Fruit fly (Drosophila melanogaster) whole organism, embryonic: ENCODE results near the gene cactin.
A peak's percentile ranks its signal among the peaks of the same experiment; 100 is the strongest.

Experiments
- CG11696 ChIP-seq: fragments of 200-800 bp; sonication (Bioruptor generic); IDR thresholded peaks from 2 replicates; pipeline ENCODE4 v1.3.6; 2022; ENCODE audit warnings: missing biosample characterization, missing genetic modification characterization
- CG12155 ChIP-seq: fragments of 200-800 bp; sonication (Bioruptor generic); optimal IDR thresholded peaks from 3 replicates; lab custom pipeline; 2016; ENCODE audit warnings: missing biosample characterization, missing genetic modification characterization
- CG14860 ChIP-seq: fragments of 200-800 bp; sonication (Bioruptor generic); IDR thresholded peaks from 3 replicates; pipeline ENCODE4 v1.3.6; 2022; ENCODE audit warnings: missing biosample characterization, missing genetic modification characterization; ENCODE audit not compliant: partially characterized antibody
- CG17359 ChIP-seq: fragments of 200-800 bp; sonication (Bioruptor generic); optimal IDR thresholded peaks from 3 replicates; lab custom pipeline; 2018; ENCODE audit warnings: missing biosample characterization, mild to moderate bottlenecking, missing genetic modification characterization, moderate library complexity
- CG2678 ChIP-seq: fragments of 200-800 bp; sonication (Bioruptor generic); optimal IDR thresholded peaks from 3 replicates; lab custom pipeline; 2019; ENCODE audit warnings: missing biosample characterization, mild to moderate bottlenecking, missing genetic modification characterization, moderate library complexity
- CG31365 ChIP-seq: fragments of 200-800 bp; sonication (Bioruptor generic); optimal IDR thresholded peaks from 2 replicates; lab custom pipeline; 2018; ENCODE audit warnings: missing biosample characterization, mild to moderate bottlenecking, missing genetic modification characterization
- CG31388 ChIP-seq: fragments of 200-800 bp; sonication (Bioruptor generic); optimal IDR thresholded peaks from 2 replicates; lab custom pipeline; 2016; ENCODE audit warnings: missing biosample characterization, missing genetic modification characterization
- CG33213 ChIP-seq: fragments of 200-800 bp; sonication (Bioruptor generic); optimal IDR thresholded peaks from 3 replicates; lab custom pipeline; 2016; ENCODE audit warnings: missing biosample characterization, missing genetic modification characterization
- CG6689 ChIP-seq: fragments of 200-800 bp; sonication (Bioruptor generic); IDR thresholded peaks from 2 replicates; pipeline ENCODE4 v1.3.6; 2022; ENCODE audit warnings: missing biosample characterization, missing genetic modification characterization
- CG6791 ChIP-seq: fragments of 200-800 bp; sonication (Bioruptor generic); IDR thresholded peaks from 3 replicates; pipeline ENCODE4 v1.3.6; 2022; ENCODE audit warnings: missing biosample characterization, missing genetic modification characterization; ENCODE audit not compliant: partially characterized antibody
- CG8281 ChIP-seq: fragments of 200-800 bp; sonication (Bioruptor generic); optimal IDR thresholded peaks from 2 replicates; lab custom pipeline; 2018; ENCODE audit warnings: missing biosample characterization, mild to moderate bottlenecking, missing genetic modification characterization, moderate library complexity
- CG9215 ChIP-seq: fragments of 200-800 bp; sonication (Bioruptor generic); IDR thresholded peaks from 2 replicates; pipeline ENCODE4 v1.3.6; 2022; ENCODE audit warnings: missing biosample characterization, missing genetic modification characterization
- CG9876 ChIP-seq: fragments of 200-800 bp; sonication (Bioruptor generic); optimal IDR thresholded peaks from 2 replicates; lab custom pipeline; 2016; ENCODE audit warnings: missing biosample characterization, missing genetic modification characterization
- CHES-1-like ChIP-seq: fragments of 200-800 bp; sonication (Bioruptor generic); optimal IDR thresholded peaks from 2 replicates; lab custom pipeline; 2016; ENCODE audit warnings: missing biosample characterization, missing genetic modification characterization
- CTCF ChIP-seq: fragments of 200-800 bp; sonication (Bioruptor generic); optimal IDR thresholded peaks from 2 replicates; lab custom pipeline; 2017; ENCODE audit warnings: missing biosample characterization, mild to moderate bottlenecking, missing genetic modification characterization, moderate library complexity
- Camta ChIP-seq: fragments of 200-800 bp; sonication (Bioruptor generic); optimal IDR thresholded peaks from 2 replicates; lab custom pipeline; 2016; ENCODE audit warnings: missing biosample characterization, missing genetic modification characterization
- CoRest ChIP-seq: fragments of 200-800 bp; sonication (Bioruptor generic); optimal IDR thresholded peaks from 3 replicates; lab custom pipeline; 2018; ENCODE audit warnings: missing biosample characterization, mild to moderate bottlenecking, missing genetic modification characterization, moderate library complexity
- Dip2 ChIP-seq: fragments of 200-800 bp; sonication (Bioruptor generic); IDR thresholded peaks from 2 replicates; pipeline ENCODE4 v1.3.6; 2022; ENCODE audit warnings: missing biosample characterization, missing genetic modification characterization
- Drgx ChIP-seq: fragments of 200-800 bp; sonication (Bioruptor generic); IDR thresholded peaks from 2 replicates; pipeline ENCODE4 v1.3.6; 2022; ENCODE audit warnings: missing biosample characterization, missing genetic modification characterization
- Elba2 ChIP-seq: fragments of 200-800 bp; sonication (Bioruptor generic); optimal IDR thresholded peaks from 3 replicates; lab custom pipeline; 2016; ENCODE audit warnings: missing biosample characterization, missing genetic modification characterization
- Fer3 ChIP-seq: fragments of 200-800 bp; sonication (Bioruptor generic); optimal IDR thresholded peaks from 2 replicates; lab custom pipeline; 2018; ENCODE audit warnings: missing biosample characterization, mild to moderate bottlenecking, missing genetic modification characterization, moderate library complexity
- Gsc ChIP-seq: fragments of 200-800 bp; sonication (Bioruptor generic); IDR thresholded peaks from 2 replicates; pipeline ENCODE4 v1.3.6; 2022; ENCODE audit warnings: missing biosample characterization, missing genetic modification characterization
- Hmr ChIP-seq: fragments of 200-800 bp; sonication (Bioruptor generic); optimal IDR thresholded peaks from 3 replicates; lab custom pipeline; 2017; ENCODE audit warnings: mild to moderate bottlenecking, missing biosample characterization, missing genetic modification reagents, missing genetic modification characterization
- Hmx ChIP-seq: fragments of 200-800 bp; sonication (Bioruptor generic); optimal IDR thresholded peaks from 2 replicates; lab custom pipeline; 2016; ENCODE audit warnings: missing biosample characterization, missing genetic modification characterization
- Lpt ChIP-seq: fragments of >200 bp; optimal IDR thresholded peaks from 2 replicates; lab custom pipeline; 2018; ENCODE audit warnings: missing biosample characterization, missing genetic modification characterization
- Mad ChIP-seq: fragments of 200-800 bp; sonication (Bioruptor generic); optimal IDR thresholded peaks from 2 replicates; lab custom pipeline; 2016; ENCODE audit warnings: missing biosample characterization, missing genetic modification characterization
- Nf-YB ChIP-seq: fragments of 200-800 bp; sonication (Bioruptor generic); optimal IDR thresholded peaks from 3 replicates; lab custom pipeline; 2019; ENCODE audit warnings: missing biosample characterization, mild to moderate bottlenecking, missing genetic modification characterization, moderate library complexity
- Optix ChIP-seq: fragments of 200-800 bp; sonication (Bioruptor generic); IDR thresholded peaks from 3 replicates; pipeline ENCODE4 v1.3.6; 2022; ENCODE audit warnings: missing biosample characterization, missing genetic modification characterization
- Pdp1 ChIP-seq, 2 experiments: fragments of 200-800 bp; sonication (Bioruptor generic); optimal IDR thresholded peaks; 3 replicates each; lab custom pipeline; 2016; ENCODE audit warnings: missing biosample characterization in 2 of 2, missing genetic modification characterization in 2 of 2, mild to moderate bottlenecking in 1 of 2, moderate library complexity in 1 of 2
- Sox102F ChIP-seq: fragments of 200-800 bp; sonication (Bioruptor generic); optimal IDR thresholded peaks from 2 replicates; lab custom pipeline; 2018; ENCODE audit warnings: missing biosample characterization, mild to moderate bottlenecking, missing genetic modification characterization, moderate library complexity
- Usf ChIP-seq: fragments of 200-800 bp; sonication (Bioruptor generic); optimal IDR thresholded peaks from 2 replicates; lab custom pipeline; 2017; ENCODE audit warnings: missing genotype, missing biosample characterization, missing genetic modification characterization
- abd-A ChIP-seq: fragments of 200-800 bp; sonication (Bioruptor generic); optimal IDR thresholded peaks from 3 replicates; lab custom pipeline; 2019; ENCODE audit warnings: missing biosample characterization, mild to moderate bottlenecking, missing genetic modification characterization, moderate library complexity
- cg ChIP-seq: fragments of 200-800 bp; sonication (Bioruptor generic); optimal IDR thresholded peaks from 3 replicates; lab custom pipeline; 2019; ENCODE audit warnings: missing biosample characterization, mild to moderate bottlenecking, missing genetic modification characterization, moderate library complexity
- dimm ChIP-seq: fragments of 200-800 bp; sonication (Bioruptor generic); IDR thresholded peaks from 2 replicates; pipeline ENCODE4 v1.3.6; 2022; ENCODE audit warnings: missing biosample characterization, missing genetic modification characterization
- disco-r ChIP-seq: fragments of 200-800 bp; sonication (Bioruptor generic); optimal IDR thresholded peaks from 2 replicates; lab custom pipeline; 2016; ENCODE audit warnings: missing biosample characterization, missing genetic modification characterization
- emc ChIP-seq: fragments of 200-800 bp; sonication (Bioruptor generic); optimal IDR thresholded peaks from 2 replicates; lab custom pipeline; 2016; ENCODE audit warnings: missing biosample characterization, missing genetic modification characterization
- esg ChIP-seq: fragments of 200-800 bp; sonication (Bioruptor generic); conservative IDR thresholded peaks from 2 replicates; pipeline ENCODE4 v1.3.6; 2022; ENCODE audit warnings: missing biosample characterization, missing genetic modification characterization
- fd3F ChIP-seq: fragments of 200-800 bp; sonication (Bioruptor generic); optimal IDR thresholded peaks from 2 replicates; lab custom pipeline; 2018; ENCODE audit warnings: missing biosample characterization, mild to moderate bottlenecking, missing genetic modification characterization, moderate library complexity
- fru ChIP-seq: fragments of >200 bp; optimal IDR thresholded peaks from 2 replicates; lab custom pipeline; 2017
- gfzf ChIP-seq: fragments of 200-800 bp; sonication (Bioruptor generic); optimal IDR thresholded peaks from 2 replicates; lab custom pipeline; 2016; ENCODE audit warnings: missing biosample characterization, mild to moderate bottlenecking, missing genetic modification characterization, moderate library complexity
- hth ChIP-seq: fragments of >200 bp; optimal IDR thresholded peaks from 2 replicates; lab custom pipeline; 2017; ENCODE audit warnings: inconsistent platforms
- inv ChIP-seq: fragments of 200-800 bp; sonication (Bioruptor generic); IDR thresholded peaks from 2 replicates; pipeline ENCODE4 v1.3.6; 2022; ENCODE audit warnings: missing biosample characterization, missing genetic modification characterization; ENCODE audit not compliant: partially characterized antibody
- lola ChIP-seq, 3 experiments: fragments of >200 bp in 2 of 3; fragments of 200-800 bp in 1 of 3; sonication (Bioruptor generic) in 1 of 3; optimal IDR thresholded peaks; 2 replicates each; lab custom pipeline; 2017 to 2019; ENCODE audit warnings: missing biosample characterization in 3 of 3, missing genetic modification characterization in 3 of 3, mild to moderate bottlenecking in 1 of 3, moderate library complexity in 1 of 3
- nerfin-2 ChIP-seq: fragments of 200-800 bp; sonication (Bioruptor generic); IDR thresholded peaks from 2 replicates; pipeline ENCODE4 v1.3.6; 2022; ENCODE audit warnings: missing biosample characterization, missing genetic modification characterization; ENCODE audit not compliant: partially characterized antibody
- pb ChIP-seq: fragments of 200-800 bp; sonication (Bioruptor generic); optimal IDR thresholded peaks from 3 replicates; lab custom pipeline; 2016; ENCODE audit warnings: missing biosample characterization, missing genetic modification characterization
- pho ChIP-seq: fragments of 200-800 bp; sonication (Bioruptor generic); optimal IDR thresholded peaks from 2 replicates; lab custom pipeline; 2016; ENCODE audit warnings: missing biosample characterization, missing genetic modification characterization
- scrt ChIP-seq: fragments of 200-800 bp; sonication (Bioruptor generic); optimal IDR thresholded peaks from 2 replicates; lab custom pipeline; 2018; ENCODE audit warnings: missing biosample characterization, mild to moderate bottlenecking, missing genetic modification characterization, moderate library complexity
- sim ChIP-seq: fragments of 200-800 bp; sonication (Bioruptor generic); IDR thresholded peaks from 2 replicates; pipeline ENCODE4 v1.3.6; 2022; ENCODE audit warnings: missing biosample characterization, missing genetic modification characterization
- tin ChIP-seq: fragments of 200-800 bp; sonication (Bioruptor generic); optimal IDR thresholded peaks from 3 replicates; lab custom pipeline; 2016; ENCODE audit warnings: missing biosample characterization, missing genetic modification characterization
- tna ChIP-seq: fragments of 200-800 bp; sonication (Bioruptor generic); IDR thresholded peaks from 2 replicates; pipeline ENCODE4 v1.3.6; 2022; ENCODE audit warnings: missing biosample characterization, missing genetic modification characterization; ENCODE audit not compliant: partially characterized antibody
- toy ChIP-seq: fragments of 200-800 bp; sonication (Bioruptor generic); IDR thresholded peaks from 2 replicates; pipeline ENCODE4 v1.3.6; 2022; ENCODE audit warnings: missing biosample characterization, missing genetic modification characterization
- tx ChIP-seq: fragments of 200-800 bp; sonication (Bioruptor generic); optimal IDR thresholded peaks from 2 replicates; lab custom pipeline; 2016; ENCODE audit warnings: missing biosample characterization, missing genetic modification characterization
- vfl ChIP-seq: fragments of 200-800 bp; sonication (Bioruptor generic); optimal IDR thresholded peaks from 2 replicates; lab custom pipeline; 2016; ENCODE audit warnings: missing biosample characterization, missing genetic modification characterization

The cactin gene

dm6 chrX:20434534-20434933 is 10.7 kb downstream of the cactin start (continued):
- TF ChIP-seq Camta (GFP tag; lab: Kevin White, UChicago), result no peak
- no peak for TF ChIP-seq CG31365
- TF ChIP-seq cg (GFP tag; lab: Kevin White, UChicago), result no peak
- TF ChIP-seq Hmx, result no peak
- TF ChIP-seq CTCF (GFP tag; lab: Kevin White, UChicago), result no peak
- TF ChIP-seq CoRest (tag; lab: Kevin White, UChicago), result peak; percentile 33
- TF ChIP-seq Nf-YB (GFP tag; lab: Kevin White, UChicago), result no peak
- peak; percentile 33 for TF ChIP-seq Sox102F (GFP tag; lab: Kevin White, UChicago)
- TF ChIP-seq nerfin-2 (GFP tag; lab: Robert Waterston, UW), result no peak
- TF ChIP-seq Gsc (GFP tag; lab: Robert Waterston, UW), result no peak
- peak; percentile 43 for TF ChIP-seq pho (GFP tag; lab: Kevin White, UChicago)
- no peak for TF ChIP-seq tin (GFP tag; lab: Kevin White, UChicago)
- TF ChIP-seq CG9876 (GFP tag; lab: Kevin White, UChicago), result no peak
- no peak for TF ChIP-seq CG14860 (GFP tag; lab: Robert Waterston, UW)
- TF ChIP-seq fru (lab: Kevin White, UChicago), result no peak
- no peak for TF ChIP-seq Elba2
- peak; percentile 41; the same call in 1 of the 2 replicates for TF ChIP-seq CG9215 (GFP tag; lab: Robert Waterston, UW)
- peak; percentile 22 for TF ChIP-seq Fer3
- no peak for TF ChIP-seq CG6791 (GFP tag; lab: Robert Waterston, UW)
- no peak for TF ChIP-seq CG12155 (GFP tag; lab: Kevin White, UChicago)
- no peak for TF ChIP-seq CG11696
- TF ChIP-seq CG17359, result peak; percentile 13
- no peak for TF ChIP-seq toy (GFP tag; lab: Robert Waterston, UW)
- no peak for TF ChIP-seq fd3F (GFP tag; lab: Kevin White, UChicago)
- no peak for TF ChIP-seq Optix (GFP tag; lab: Robert Waterston, UW)
- no peak for TF ChIP-seq Lpt (GFP tag; lab: Kevin White, UChicago)
- no peak for TF ChIP-seq CG6689 (GFP tag; lab: Robert Waterston, UW)
- no peak for TF ChIP-seq Dip2 (GFP tag; lab: Robert Waterston, UW)
- TF ChIP-seq lola (GFP tag; optimal IDR thresholded peaks at IDR 0.05; lab: Kevin White, UChicago), result no peak
- no peak for TF ChIP-seq inv (GFP tag; lab: Robert Waterston, UW)
- no peak for TF ChIP-seq esg
- peak; percentile 68 for TF ChIP-seq Hmr (GFP tag; lab: Kevin White, UChicago)
- no peak for TF ChIP-seq CG8281
- no peak for TF ChIP-seq gfzf
- no peak for TF ChIP-seq sim (GFP tag; lab: Robert Waterston, UW)
- no peak for TF ChIP-seq dimm (GFP tag; lab: Robert Waterston, UW)
- TF ChIP-seq hth (lab: Kevin White, UChicago), result no peak
- TF ChIP-seq disco-r (GFP tag; lab: Kevin White, UChicago), result no peak
- no peak for TF ChIP-seq scrt (GFP tag; lab: Kevin White, UChicago)
- TF ChIP-seq emc (GFP tag; lab: Kevin White, UChicago), result no peak
- no peak for TF ChIP-seq tna (GFP tag; lab: Robert Waterston, UW)
- TF ChIP-seq pb (GFP tag; lab: Kevin White, UChicago), result no peak
- TF ChIP-seq Pdp1 (GFP tag; optimal IDR thresholded peaks at IDR 0.05; lab: Kevin White, UChicago), result no peak
- no peak for TF ChIP-seq vfl (GFP tag; lab: Kevin White, UChicago)
- no peak for TF ChIP-seq tx
- no peak for TF ChIP-seq CHES-1-like
- TF ChIP-seq CG2678 (tag; lab: Kevin White, UChicago), result peak; percentile 69
- TF ChIP-seq abd-A, result peak; percentile 53
- TF ChIP-seq Drgx (GFP tag; lab: Robert Waterston, UW), result no peak
- TF ChIP-seq CG31388 (GFP tag; lab: Kevin White, UChicago), result no peak
- no peak for TF ChIP-seq Mad (GFP tag; lab: Kevin White, UChicago)
- TF ChIP-seq CG33213, result no peak
- no peak for TF ChIP-seq Usf (GFP tag; lab: Kevin White, UChicago)
